Worm (Caenorhabditis elegans) whole organism, mixed stage, embryonic: ENCODE results near the gene gst-26.

Experiments
- bed-3 ChIP-seq: fragments of 200-800 bp; sonication (Bioruptor generic); optimal IDR thresholded peaks from 3 replicates; lab custom pipeline; 2018; ENCODE audit warnings: mild to moderate bottlenecking, missing genetic modification characterization, moderate library complexity, missing compliant biosample characterization
- ceh-43 ChIP-seq: fragments of 200-800 bp; sonication (Bioruptor generic); optimal IDR thresholded peaks from 2 replicates; lab custom pipeline; 2018; ENCODE audit warnings: mild to moderate bottlenecking, missing genetic modification characterization, moderate library complexity, missing compliant biosample characterization
- elt-3 ChIP-seq: fragments of 150-350 bp; optimal IDR thresholded peaks from 2 replicates; lab custom pipeline; 2014; ENCODE audit warnings: missing biosample characterization, missing genetic modification characterization
- lsy-2 ChIP-seq: fragments of 150-350 bp; optimal IDR thresholded peaks from 2 replicates; lab custom pipeline; 2014; ENCODE audit warnings: missing biosample characterization, missing genetic modification characterization
- nhr-76 ChIP-seq: sonication (generic microtip); optimal IDR thresholded peaks from 2 replicates; lab custom pipeline; 2017; ENCODE audit warnings: missing biosample characterization, missing genetic modification characterization
- unc-39 ChIP-seq: fragments of 150-350 bp; optimal IDR thresholded peaks from 2 replicates; lab custom pipeline; 2014; ENCODE audit warnings: missing biosample characterization, missing genetic modification characterization
- ztf-11 ChIP-seq: fragments of 150-350 bp; optimal IDR thresholded peaks from 2 replicates; lab custom pipeline; 2014; ENCODE audit warnings: missing biosample characterization, missing genetic modification characterization

ce11 chrII:15203398-15204068 lies 39.2 kb upstream of the gst-26 start:
- TF ChIP-seq unc-39 (tag; lab: Kevin White, UChicago) (no peak), ceh-43 (GFP tag; lab: Kevin White, UChicago) (no peak), ztf-11 (tag; lab: Kevin White, UChicago) (no peak), bed-3 (GFP tag; lab: Kevin White, UChicago) (no peak), nhr-76 (tag; lab: Kevin White, UChicago) (no peak), lsy-2 (no peak), elt-3 (tag; lab: Kevin White, UChicago) (no peak)
